Worm (Caenorhabditis elegans) whole organism, L4 larva: Measurements from ENCODE around the gene dmd-5.
"Not testable (repeated sequence)": the region's sequence is repeated elsewhere in the genome, so short reads cannot be mapped to it uniquely, and the experiment has no call there.

Experiments
- F44E2.7 ChIP-seq: fragments of 200-800 bp; sonication (Bioruptor generic); IDR thresholded peaks from 2 replicates; pipeline ENCODE4 v2.1.2; 2022; ENCODE audit warnings: missing genetic modification characterization, missing compliant biosample characterization
- T20F7.1 ChIP-seq: fragments of 200-800 bp; sonication (Bioruptor generic); optimal IDR thresholded peaks from 2 replicates; lab custom pipeline; 2018; ENCODE audit warnings: mild to moderate bottlenecking, missing genetic modification characterization, missing compliant biosample characterization
- duxl-1 ChIP-seq: sonication (generic microtip); optimal IDR thresholded peaks from 2 replicates; lab custom pipeline; 2016; ENCODE audit warnings: mild to moderate bottlenecking, missing genetic modification characterization, moderate library complexity, missing compliant biosample characterization; ENCODE audit not compliant: poor library complexity
- fkh-10 ChIP-seq: fragments of 150-350 bp; optimal IDR thresholded peaks from 2 replicates; lab custom pipeline; 2014; ENCODE audit warnings: missing biosample characterization, missing genetic modification reagents, missing genetic modification characterization
- jun-1 ChIP-seq: fragments of 150-350 bp; optimal IDR thresholded peaks from 2 replicates; lab custom pipeline; 2014; ENCODE audit warnings: missing biosample characterization, missing genetic modification reagents, missing genetic modification characterization
- spr-1 ChIP-seq: sonication (generic microtip); optimal IDR thresholded peaks from 2 replicates; lab custom pipeline; 2016; ENCODE audit warnings: mild to moderate bottlenecking, missing genetic modification characterization, missing compliant biosample characterization
- unc-39 ChIP-seq: sonication (generic microtip); optimal IDR thresholded peaks from 2 replicates; lab custom pipeline; 2017; ENCODE audit warnings: missing biosample characterization, missing genetic modification characterization
- zfp-2 ChIP-seq: sonication (generic microtip); optimal IDR thresholded peaks from 2 replicates; lab custom pipeline; 2016; ENCODE audit warnings: mild to moderate bottlenecking, missing genetic modification characterization, missing compliant biosample characterization
- ztf-11 ChIP-seq: fragments of 150-350 bp; optimal IDR thresholded peaks from 2 replicates; lab custom pipeline; 2014; ENCODE audit warnings: missing biosample characterization, missing genetic modification characterization

ce11 chrII:5757656-5758055 lies 16.4 kb downstream of the dmd-5 start, which contains the start of the genes F10C1.3 and F10C1.23:
- TF ChIP-seq unc-39 (tag; lab: Kevin White, UChicago); ztf-11 (tag; lab: Kevin White, UChicago); T20F7.1 (GFP tag; lab: Kevin White, UChicago); fkh-10 (GFP tag; lab: Kevin White, UChicago); duxl-1 (tag; lab: Kevin White, UChicago); F44E2.7 (GFP tag; lab: Robert Waterston, UW); zfp-2 (tag; lab: Kevin White, UChicago); jun-1; spr-1: not testable (repeated sequence)
